Worm (Caenorhabditis elegans) whole organism, L4 larva: ENCODE results near the gene cest-6.

Experiments used
- R02D3.7 ChIP-seq: fragments of 150-350 bp; sonication (generic microtip); optimal IDR thresholded peaks from 3 replicates; lab custom pipeline; 2014; ENCODE audit warnings: missing biosample characterization, missing genetic modification characterization
- ZK546.5 ChIP-seq, 2 experiments: sonication (generic microtip); optimal IDR thresholded peaks; 2 replicates each; lab custom pipeline; 2017; ENCODE audit warnings: missing biosample characterization in 2 of 2, missing genetic modification characterization in 2 of 2
- daf-12 ChIP-seq: fragments of 150-350 bp; optimal IDR thresholded peaks from 2 replicates; lab custom pipeline; 2014; ENCODE audit warnings: missing biosample characterization, missing genetic modification reagents, missing genetic modification characterization
- mdl-1 ChIP-seq, 2 experiments: fragments of 150-350 bp in 1 of 2; sonication (generic microtip) in 1 of 2; optimal IDR thresholded peaks; 2 replicates each; lab custom pipeline; 2014 to 2017; ENCODE audit warnings: missing biosample characterization in 2 of 2, missing genetic modification characterization in 2 of 2
- nhr-77 ChIP-seq: fragments of 150-350 bp; optimal IDR thresholded peaks from 2 replicates; lab custom pipeline; 2014; ENCODE audit warnings: missing biosample characterization, missing genetic modification characterization
- unc-62 ChIP-seq, 3 experiments: fragments of 150-350 bp in 1 of 3; sonication (generic microtip); optimal IDR thresholded peaks in 2 of 3; peaks in 1 of 3; 1 replicate in 1 of 3; 2 replicates in 2 of 3; lab custom pipeline; 2014 to 2017; ENCODE audit warnings: missing biosample characterization in 3 of 3, missing genetic modification characterization in 3 of 3, missing genetic modification reagents in 3 of 3, missing genotype in 1 of 3

DNA sequence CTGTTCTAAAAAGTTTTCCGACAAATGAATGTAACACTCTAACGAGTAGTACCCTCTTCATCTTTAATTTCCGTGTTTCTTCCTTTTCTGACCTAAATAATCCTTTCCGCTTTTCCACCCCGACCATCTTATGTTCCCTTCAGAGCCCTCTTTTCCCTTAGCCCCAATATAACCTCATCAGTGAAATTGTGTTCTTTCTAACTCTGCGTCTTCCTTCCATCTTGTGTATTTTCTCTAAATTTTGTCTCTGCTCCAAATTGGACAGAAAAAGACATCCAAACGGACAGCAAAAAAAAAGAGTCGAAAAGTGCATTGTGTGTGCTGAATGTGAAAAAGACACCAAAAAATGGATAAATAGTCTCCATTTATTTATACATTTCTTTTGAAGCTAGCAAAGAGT lies 31.2 kb upstream of the cest-6 start:
- no peak for TF ChIP-seq unc-62 (GFP tag; optimal IDR thresholded peaks at IDR 0.05 in 1 of 2; lab: Kevin White, UChicago)
- TF ChIP-seq unc-62 (tag; optimal IDR thresholded peaks at IDR 0.05; lab: Kevin White, UChicago): no peak
- TF ChIP-seq ZK546.5 (tag; optimal IDR thresholded peaks at IDR 0.05; lab: Kevin White, UChicago): no peak
- no peak for TF ChIP-seq daf-12 (tag; lab: Kevin White, UChicago)
- no peak for TF ChIP-seq mdl-1 (tag; optimal IDR thresholded peaks at IDR 0.05; lab: Kevin White, UChicago)
- no peak for TF ChIP-seq R02D3.7 (tag; lab: Kevin White, UChicago)
- TF ChIP-seq nhr-77 (tag; lab: Kevin White, UChicago): no peak
